Fruit fly (Drosophila melanogaster) S2 (cell line): ENCODE results near the gene CG6813.

Source experiments
- CG8478 ChIP-seq: fragments of >200 bp; optimal IDR thresholded peaks from 2 replicates; lab custom pipeline; 2018
- CTCF ChIP-seq, 2 experiments: fragments of >200 bp; optimal IDR thresholded peaks; 2 replicates each; lab custom pipeline; 2018

- TF ChIP-seq CTCF (optimal IDR thresholded peaks at IDR 0.05; lab: Kevin White, UChicago) (no peak), CG8478 (lab: Kevin White, UChicago) (no peak)
Observed at dm6 chr3R:11671784-11672183, 45.3 kb upstream of the CG6813 start.
